Fruit fly (Drosophila melanogaster) whole organism, embryonic: ENCODE measurements around the gene CG31126.
A peak's percentile ranks its signal among the peaks of the same experiment; 100 is the strongest.

ENCODE experiments used
- Ada2b ChIP-seq: fragments of 200-800 bp; sonication (Bioruptor generic); IDR thresholded peaks from 2 replicates; pipeline ENCODE4 v1.3.6; 2022; ENCODE audit warnings: missing biosample characterization, missing genetic modification characterization
- Awh ChIP-seq: fragments of 200-800 bp; sonication (Bioruptor generic); IDR thresholded peaks from 2 replicates; pipeline ENCODE4, ENCODE4 v1.3.6; 2022; ENCODE audit warnings: missing biosample characterization, missing genetic modification characterization
- Bgb ChIP-seq: fragments of 200-800 bp; sonication (Bioruptor generic); IDR thresholded peaks from 2 replicates; pipeline ENCODE4 v1.3.6; 2022; ENCODE audit warnings: missing biosample characterization, missing genetic modification characterization; ENCODE audit not compliant: partially characterized antibody
- Bteb2 ChIP-seq: fragments of 200-800 bp; sonication (Bioruptor generic); optimal IDR thresholded peaks from 2 replicates; lab custom pipeline; 2016; ENCODE audit warnings: missing biosample characterization, missing genetic modification characterization
- C15 ChIP-seq: fragments of 200-800 bp; sonication (Bioruptor generic); IDR thresholded peaks from 3 replicates; pipeline ENCODE4 v1.3.6; 2022; ENCODE audit warnings: missing biosample characterization, missing genetic modification characterization
- CG10321 ChIP-seq: fragments of 200-800 bp; sonication (Bioruptor generic); IDR thresholded peaks from 2 replicates; pipeline ENCODE4 v1.3.6; 2022; ENCODE audit warnings: missing biosample characterization, missing genetic modification characterization
- CG11456 ChIP-seq: fragments of 200-800 bp; sonication (Bioruptor generic); IDR thresholded peaks from 3 replicates; pipeline ENCODE4 v1.3.6; 2022; ENCODE audit warnings: missing biosample characterization, missing genetic modification characterization
- CG12391 ChIP-seq: fragments of 200-800 bp; sonication (Bioruptor generic); optimal IDR thresholded peaks from 3 replicates; lab custom pipeline; 2018; ENCODE audit warnings: missing biosample characterization, mild to moderate bottlenecking, missing genetic modification characterization, moderate library complexity
- CG13894 ChIP-seq: fragments of 200-800 bp; sonication (Bioruptor generic); optimal IDR thresholded peaks from 3 replicates; lab custom pipeline; 2018; ENCODE audit warnings: missing biosample characterization, mild to moderate bottlenecking, missing genetic modification characterization, moderate library complexity
- CG17802 ChIP-seq: fragments of 200-800 bp; sonication (Bioruptor generic); optimal IDR thresholded peaks from 2 replicates; lab custom pipeline; 2018; ENCODE audit warnings: missing biosample characterization, mild to moderate bottlenecking, missing genetic modification characterization, moderate library complexity
- CG17829 ChIP-seq: fragments of 200-800 bp; optimal IDR thresholded peaks from 2 replicates; lab custom pipeline; 2019; ENCODE audit warnings: missing biosample characterization, mild to moderate bottlenecking, missing genetic modification characterization, moderate library complexity
- CG18619 ChIP-seq: fragments of 200-800 bp; sonication (Bioruptor generic); optimal IDR thresholded peaks from 3 replicates; lab custom pipeline; 2017; ENCODE audit warnings: missing biosample characterization, mild to moderate bottlenecking, missing genetic modification characterization
- CG2116 ChIP-seq: fragments of 200-800 bp; sonication (Bioruptor generic); optimal IDR thresholded peaks from 3 replicates; lab custom pipeline; 2018; ENCODE audit warnings: missing biosample characterization, mild to moderate bottlenecking, missing genetic modification characterization
- CG2129 ChIP-seq: fragments of 200-800 bp; sonication (Bioruptor generic); IDR thresholded peaks from 2 replicates; pipeline ENCODE4 v1.3.6; 2022; ENCODE audit warnings: missing biosample characterization, missing genetic modification characterization; ENCODE audit not compliant: partially characterized antibody
- CG3065 ChIP-seq: fragments of 200-800 bp; sonication (Bioruptor generic); optimal IDR thresholded peaks from 2 replicates; lab custom pipeline; 2016; ENCODE audit warnings: missing biosample characterization, missing genetic modification characterization
- CG31441 ChIP-seq: fragments of 200-800 bp; sonication (Bioruptor generic); IDR thresholded peaks from 2 replicates; pipeline ENCODE4 v1.3.6; 2022; ENCODE audit warnings: missing biosample characterization, missing genetic modification characterization
- CG3163 ChIP-seq: fragments of 200-800 bp; sonication (Bioruptor generic); optimal IDR thresholded peaks from 3 replicates; lab custom pipeline; 2016; ENCODE audit warnings: missing biosample characterization, missing genetic modification characterization
- CG34422 ChIP-seq: fragments of 200-800 bp; sonication (Bioruptor generic); IDR thresholded peaks from 3 replicates; pipeline ENCODE4 v1.3.6; 2022; ENCODE audit warnings: missing biosample characterization, missing genetic modification characterization
- CG5953 ChIP-seq: fragments of 200-800 bp; sonication (Bioruptor generic); IDR thresholded peaks from 2 replicates; pipeline ENCODE4 v1.3.6; 2022; ENCODE audit warnings: missing biosample characterization, missing genetic modification characterization
- CG6272 ChIP-seq: fragments of 200-800 bp; sonication (Bioruptor generic); IDR thresholded peaks from 2 replicates; pipeline ENCODE4 v1.3.6; 2022; ENCODE audit warnings: missing biosample characterization, missing genetic modification characterization
- Dad ChIP-seq: fragments of 200-800 bp; sonication (Bioruptor generic); optimal IDR thresholded peaks from 3 replicates; lab custom pipeline; 2016; ENCODE audit warnings: missing biosample characterization, missing genetic modification characterization
- Dip2 ChIP-seq: fragments of 200-800 bp; sonication (Bioruptor generic); IDR thresholded peaks from 2 replicates; pipeline ENCODE4 v1.3.6; 2022; ENCODE audit warnings: missing biosample characterization, missing genetic modification characterization
- Dip3 ChIP-seq: fragments of 200-800 bp; sonication (Bioruptor generic); optimal IDR thresholded peaks from 3 replicates; lab custom pipeline; 2016; ENCODE audit warnings: missing biosample characterization, missing genetic modification characterization
- Dll ChIP-seq: fragments of 200-800 bp; sonication (Bioruptor generic); IDR thresholded peaks from 4 replicates; pipeline ENCODE4 v1.3.6; 2022; ENCODE audit warnings: missing biosample characterization, missing genetic modification characterization; ENCODE audit not compliant: partially characterized antibody
- E2f1 ChIP-seq: fragments of 200-800 bp; sonication (Bioruptor generic); IDR thresholded peaks from 2 replicates; pipeline ENCODE4 v1.3.6; 2022; ENCODE audit warnings: missing biosample characterization, missing genetic modification characterization
- Fer1 ChIP-seq: fragments of 200-800 bp; sonication (Bioruptor generic); optimal IDR thresholded peaks from 2 replicates; lab custom pipeline; 2017; ENCODE audit warnings: missing biosample characterization, mild to moderate bottlenecking, missing genetic modification characterization
- HLHmδ ChIP-seq: fragments of 200-800 bp; sonication (Bioruptor generic); optimal IDR thresholded peaks from 2 replicates; lab custom pipeline; 2018; ENCODE audit warnings: missing biosample characterization, mild to moderate bottlenecking, missing genetic modification characterization, moderate library complexity
- MESR4 ChIP-seq: fragments of 200-800 bp; sonication (Bioruptor generic); optimal IDR thresholded peaks from 2 replicates; lab custom pipeline; 2018; ENCODE audit warnings: missing biosample characterization, mild to moderate bottlenecking, missing genetic modification characterization, moderate library complexity
- Oli ChIP-seq: fragments of 200-800 bp; sonication (Bioruptor generic); optimal IDR thresholded peaks from 2 replicates; lab custom pipeline; 2018; ENCODE audit warnings: missing biosample characterization, mild to moderate bottlenecking, missing genetic modification characterization, moderate library complexity
- Ravus ChIP-seq: fragments of 200-800 bp; sonication (Bioruptor generic); IDR thresholded peaks from 2 replicates; pipeline ENCODE4 v1.3.6; 2022; ENCODE audit warnings: missing biosample characterization, missing genetic modification characterization
- ab ChIP-seq: fragments of 200-800 bp; sonication (Bioruptor generic); optimal IDR thresholded peaks from 2 replicates; lab custom pipeline; 2016; ENCODE audit warnings: missing biosample characterization, missing genetic modification characterization
- abd-A ChIP-seq: fragments of 200-800 bp; sonication (Bioruptor generic); optimal IDR thresholded peaks from 3 replicates; lab custom pipeline; 2019; ENCODE audit warnings: missing biosample characterization, mild to moderate bottlenecking, missing genetic modification characterization, moderate library complexity
- aop ChIP-seq: fragments of 200-800 bp; sonication (Bioruptor generic); IDR thresholded peaks from 2 replicates; pipeline ENCODE4 v1.3.6; 2022; ENCODE audit warnings: missing biosample characterization, missing genetic modification characterization
- bsh ChIP-seq, 2 experiments: fragments of 200-800 bp; sonication (Bioruptor generic); optimal IDR thresholded peaks; 2 replicates each; lab custom pipeline; 2017 to 2018; ENCODE audit warnings: mild to moderate bottlenecking in 2 of 2, missing biosample characterization in 2 of 2, missing genetic modification characterization in 2 of 2, moderate library complexity in 1 of 2
- en ChIP-seq: fragments of 200-800 bp; sonication (Bioruptor generic); optimal IDR thresholded peaks from 2 replicates; lab custom pipeline; 2016; ENCODE audit warnings: missing biosample characterization, missing genetic modification characterization
- fd3F ChIP-seq: fragments of 200-800 bp; sonication (Bioruptor generic); optimal IDR thresholded peaks from 2 replicates; lab custom pipeline; 2018; ENCODE audit warnings: missing biosample characterization, mild to moderate bottlenecking, missing genetic modification characterization, moderate library complexity
- fru ChIP-seq: fragments of >200 bp; optimal IDR thresholded peaks from 2 replicates; lab custom pipeline; 2017
- h ChIP-seq: fragments of >200 bp; optimal IDR thresholded peaks from 2 replicates; lab custom pipeline; 2017
- inv ChIP-seq: fragments of 200-800 bp; sonication (Bioruptor generic); IDR thresholded peaks from 2 replicates; pipeline ENCODE4 v1.3.6; 2022; ENCODE audit warnings: missing biosample characterization, missing genetic modification characterization; ENCODE audit not compliant: partially characterized antibody
- knrl ChIP-seq: fragments of 200-800 bp; sonication (Bioruptor generic); IDR thresholded peaks from 3 replicates; pipeline ENCODE4 v1.3.6; 2022; ENCODE audit warnings: missing biosample characterization, missing genetic modification characterization; ENCODE audit not compliant: partially characterized antibody
- maf-S ChIP-seq: fragments of 200-800 bp; sonication (Bioruptor generic); optimal IDR thresholded peaks from 2 replicates; lab custom pipeline; 2016; ENCODE audit warnings: missing biosample characterization, missing genetic modification characterization
- otp ChIP-seq: fragments of 200-800 bp; sonication (Bioruptor generic); IDR thresholded peaks from 3 replicates; pipeline ENCODE4, ENCODE4 v1.3.6; 2022; ENCODE audit warnings: missing biosample characterization, missing genetic modification characterization
- pb ChIP-seq: fragments of 200-800 bp; sonication (Bioruptor generic); optimal IDR thresholded peaks from 3 replicates; lab custom pipeline; 2016; ENCODE audit warnings: missing biosample characterization, missing genetic modification characterization
- peb ChIP-seq: fragments of 200-800 bp; sonication (Bioruptor generic); IDR thresholded peaks from 2 replicates; pipeline ENCODE4 v1.3.6; 2022; ENCODE audit warnings: missing biosample characterization, missing genetic modification characterization
- pnt ChIP-seq: fragments of 200-800 bp; sonication (Bioruptor generic); optimal IDR thresholded peaks from 3 replicates; lab custom pipeline; 2016; ENCODE audit warnings: missing biosample characterization, missing genetic modification characterization
- sc ChIP-seq, 3 experiments: fragments of >200 bp in 2 of 3; fragments of 200-800 bp in 1 of 3; sonication (Bioruptor generic) in 1 of 3; optimal IDR thresholded peaks; 2 replicates in 2 of 3; 3 replicates in 1 of 3; lab custom pipeline; 2017; ENCODE audit warnings: mild to moderate bottlenecking in 1 of 3, missing biosample characterization in 1 of 3, missing genetic modification characterization in 1 of 3, missing genetic modification reagents in 1 of 3
- scrt ChIP-seq: fragments of 200-800 bp; sonication (Bioruptor generic); optimal IDR thresholded peaks from 2 replicates; lab custom pipeline; 2018; ENCODE audit warnings: missing biosample characterization, mild to moderate bottlenecking, missing genetic modification characterization, moderate library complexity
- sim ChIP-seq: fragments of 200-800 bp; sonication (Bioruptor generic); IDR thresholded peaks from 2 replicates; pipeline ENCODE4 v1.3.6; 2022; ENCODE audit warnings: missing biosample characterization, missing genetic modification characterization
- trem ChIP-seq: fragments of 200-800 bp; optimal IDR thresholded peaks from 3 replicates; lab custom pipeline; 2019; ENCODE audit warnings: missing biosample characterization, mild to moderate bottlenecking, missing genetic modification characterization, moderate library complexity
- trh ChIP-seq: fragments of 200-800 bp; sonication (Bioruptor generic); optimal IDR thresholded peaks from 2 replicates; lab custom pipeline; 2016; ENCODE audit warnings: missing biosample characterization, missing genetic modification characterization
- zf30C ChIP-seq: fragments of 200-800 bp; sonication (Bioruptor generic); optimal IDR thresholded peaks from 3 replicates; lab custom pipeline; 2018; ENCODE audit warnings: missing biosample characterization, mild to moderate bottlenecking, missing genetic modification characterization

The CG31126 gene

DNA sequence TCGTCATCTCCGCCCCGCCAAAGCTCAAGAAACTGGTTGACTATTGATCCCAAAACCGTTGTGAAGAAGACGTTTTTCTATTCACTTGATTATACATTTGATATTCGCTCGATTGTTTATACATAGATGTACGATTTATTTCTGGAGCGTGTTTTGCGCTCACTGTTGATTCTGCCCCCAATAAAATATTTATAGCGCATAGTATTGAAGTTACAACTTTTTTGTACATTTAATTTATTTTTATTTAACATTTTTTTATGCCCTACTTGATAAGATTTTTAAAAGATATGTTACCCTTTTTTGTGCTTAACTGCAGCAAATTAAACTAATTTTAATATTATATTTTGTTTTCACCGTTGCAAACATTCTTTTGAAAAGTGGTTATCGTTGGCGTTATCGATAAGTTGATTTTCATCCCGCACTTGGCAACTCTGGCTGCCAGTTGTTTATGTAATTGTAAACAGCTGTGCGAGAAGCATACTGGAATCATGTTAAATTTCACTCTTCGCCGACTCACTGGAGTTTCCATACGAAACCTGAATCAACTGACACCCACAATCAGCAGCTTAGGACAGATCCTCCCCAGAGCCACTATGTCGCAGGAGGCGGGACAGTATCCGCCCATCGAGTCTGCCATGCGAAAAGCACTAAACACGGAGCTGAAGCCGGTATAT lies at the start of gene CG31126 (continued):
- TF ChIP-seq knrl (0 out of 3 replicates have a peak, but pooled peaks have one; percentile 9), CG34422 (GFP tag; lab: Robert Waterston, UW) (peak; percentile 64; the same call in 1 of the 3 replicates), ab (GFP tag; lab: Kevin White, UChicago) (no peak), CG11456 (GFP tag; lab: Robert Waterston, UW) (no peak), CG17802 (no peak), C15 (GFP tag; lab: Robert Waterston, UW) (no peak), E2f1 (GFP tag; lab: Robert Waterston, UW) (no peak), scrt (GFP tag; lab: Kevin White, UChicago) (no peak), fd3F (GFP tag; lab: Kevin White, UChicago) (no peak), zf30C (GFP tag; lab: Kevin White, UChicago) (no peak), CG3163 (no peak), CG31441 (GFP tag; lab: Robert Waterston, UW) (no peak), CG6272 (GFP tag; lab: Robert Waterston, UW) (no peak), MESR4 (GFP tag; lab: Kevin White, UChicago) (peak; percentile 66), CG12391 (tag; lab: Kevin White, UChicago) (no peak), CG2116 (peak; percentile 85), sim (GFP tag; lab: Robert Waterston, UW) (no peak), CG17829 (tag; lab: Kevin White, UChicago) (no peak), inv (GFP tag; lab: Robert Waterston, UW) (no peak), Ravus (GFP tag; lab: Robert Waterston, UW) (no peak), aop (GFP tag; lab: Robert Waterston, UW) (no peak), HLHmδ (GFP tag; lab: Kevin White, UChicago) (no peak), pb (no peak), abd-A (no peak), trh (GFP tag; lab: Kevin White, UChicago) (no peak), CG13894 (tag; lab: Kevin White, UChicago) (no peak), CG18619 (GFP tag; lab: Kevin White, UChicago) (no peak), Fer1 (GFP tag; lab: Kevin White, UChicago) (peak; percentile 7), bsh (GFP tag; optimal IDR thresholded peaks at IDR 0.05; lab: Kevin White, UChicago) (no peak), CG10321 (GFP tag; lab: Robert Waterston, UW) (no peak), en (GFP tag; lab: Kevin White, UChicago) (no peak), h (lab: Kevin White, UChicago) (no peak), CG5953 (GFP tag; lab: Robert Waterston, UW) (no peak), Bteb2 (GFP tag; lab: Kevin White, UChicago) (no peak), trem (tag; lab: Kevin White, UChicago) (peak; percentile 31), CG3065 (no peak), Oli (no peak), sc (optimal IDR thresholded peaks at IDR 0.05; lab: Kevin White, UChicago) (no peak), sc (GFP tag; optimal IDR thresholded peaks at IDR 0.05; lab: Kevin White, UChicago) (no peak), pnt (GFP tag; lab: Kevin White, UChicago) (no peak), Ada2b (GFP tag; lab: Robert Waterston, UW) (no peak), CG2129 (no peak), maf-S (GFP tag; lab: Kevin White, UChicago) (no peak), Dip2 (GFP tag; lab: Robert Waterston, UW) (no peak), Dip3 (GFP tag; lab: Kevin White, UChicago) (no peak), Dad (no peak), Bgb (peak; percentile 62), otp (GFP tag; lab: Robert Waterston, UW) (no peak), peb (no peak), Dll (GFP tag; lab: Robert Waterston, UW) (peak; percentile 70), fru (lab: Kevin White, UChicago) (no peak), Awh (no peak)
